Worm (Caenorhabditis elegans) whole organism, early embryonic: ENCODE data around the gene W04B5.8.

Experiments used
- hnd-1 ChIP-seq: sonication (generic microtip); optimal IDR thresholded peaks from 2 replicates; lab custom pipeline; 2016; ENCODE audit warnings: missing genetic modification characterization, missing compliant biosample characterization
- tbx-37 ChIP-seq: fragments of 200-800 bp; sonication (Bioruptor generic); conservative IDR thresholded peaks from 2 replicates; pipeline ENCODE4 v1.3.6; 2022; ENCODE audit warnings: missing genetic modification reagents, missing genetic modification characterization, missing compliant biosample characterization
- tra-4 ChIP-seq: sonication (generic microtip); optimal IDR thresholded peaks from 2 replicates; lab custom pipeline; 2017; ENCODE audit warnings: missing genetic modification characterization, missing compliant biosample characterization

ce11 chrIII:2471855-2472254 lies 45.7 kb downstream of the W04B5.8 start:
- TF ChIP-seq tra-4 (tag; lab: Kevin White, UChicago) (no peak), tbx-37 (GFP tag; lab: Robert Waterston, UW) (no peak), hnd-1 (no peak)
